Worm (Caenorhabditis elegans): Measurements from ENCODE around the gene Y67D8A.2.

DNA sequence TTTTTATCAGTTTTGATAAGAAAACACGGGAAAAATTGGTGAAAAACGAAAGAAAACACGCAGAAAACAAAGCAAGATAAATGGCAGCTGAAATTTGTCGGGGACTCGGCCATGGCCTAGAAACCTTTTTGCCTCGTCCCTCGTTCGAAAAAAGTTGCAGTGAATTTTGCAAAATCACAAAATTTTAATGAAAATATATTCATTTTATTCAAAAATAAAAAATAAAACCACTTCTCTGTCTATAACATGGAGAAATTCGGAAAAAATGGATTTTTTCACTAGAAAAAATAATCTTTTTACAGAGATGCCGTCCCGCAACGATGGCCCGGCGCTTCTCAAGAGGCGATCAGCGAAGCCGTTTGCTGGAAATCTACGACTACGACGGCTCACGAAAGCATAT, at the start of gene Y67D8A.2:
- no peak for TF ChIP-seq ztf-29 (GFP tag; IDR thresholded peaks at IDR 0.05)
- no peak for TF ChIP-seq flt-1 (GFP tag; IDR thresholded peaks at IDR 0.05)
- TF ChIP-seq tab-1 (GFP tag; IDR thresholded peaks at IDR 0.05), result no peak
